Fruit fly (Drosophila melanogaster): ENCODE measurements around the gene CG12155.

The CG12155 gene

dm6 chrX:7698000-7698896, 30.3 kb upstream of the CG12155 start (continued):
- TF ChIP-seq twi (tag; optimal IDR thresholded peaks at IDR 0.05) (peak; percentile 85), Bdp1 (GFP tag; optimal IDR thresholded peaks at IDR 0.05) (peak; percentile 75), CG10267 (tag; optimal IDR thresholded peaks at IDR 0.05) (peak; percentile 89), CG13894 (tag; optimal IDR thresholded peaks at IDR 0.05) (peak; percentile 92), grn (GFP tag; optimal IDR thresholded peaks at IDR 0.05) (peak; percentile 72), Hmr (GFP tag; optimal IDR thresholded peaks at IDR 0.05) (peak; percentile 97), Sox102F (GFP tag; optimal IDR thresholded peaks at IDR 0.05) (peak; percentile 99), tin (GFP tag; optimal IDR thresholded peaks at IDR 0.05) (peak; percentile 93), CG15601 (tag; optimal IDR thresholded peaks at IDR 0.05) (peak; percentile 90), Hand (GFP tag; optimal IDR thresholded peaks at IDR 0.05) (peak; percentile 94), jigr1 (GFP tag; IDR thresholded peaks at IDR 0.05) (peak; percentile 88), sens (GFP tag) (peak; percentile 98), grau (tag; optimal IDR thresholded peaks at IDR 0.05) (peak; percentile 96), CG4360 (GFP tag; IDR thresholded peaks at IDR 0.05) (peak; percentile 68), CG12071 (GFP tag; optimal IDR thresholded peaks at IDR 0.05) (peak; percentile 93), Oaz (GFP tag; IDR thresholded peaks at IDR 0.05) (peak; percentile 96), sr (GFP tag; IDR thresholded peaks at IDR 0.05) (peak; percentile 83), zen (tag; optimal IDR thresholded peaks at IDR 0.05) (peak; percentile 88), Trl (optimal IDR thresholded peaks at IDR 0.05) (peak; percentile 61 to 89), Trl (GFP tag; optimal IDR thresholded peaks at IDR 0.05) (peak; percentile 77), Kr (GFP tag; optimal IDR thresholded peaks at IDR 0.05) (no peak), z (GFP tag; IDR thresholded peaks at IDR 0.05) (peak; percentile 61; the same call in 1 of the 3 replicates), CG32532 (GFP tag; IDR thresholded peaks at IDR 0.05) (peak; percentile 96), hth (optimal IDR thresholded peaks at IDR 0.05) (no peak), slp2 (GFP tag; optimal IDR thresholded peaks at IDR 0.05) (peak; percentile 84), chinmo (GFP tag; IDR thresholded peaks at IDR 0.05; ENCODE audit: partially characterized antibody) (0 out of 4 replicates have a peak, but pooled peaks have one; percentile 19), Six4 (GFP tag; optimal IDR thresholded peaks at IDR 0.05) (peak; percentile 91), Mad (GFP tag; optimal IDR thresholded peaks at IDR 0.05) (peak; percentile 93), wdn (GFP tag; IDR thresholded peaks at IDR 0.05) (peak; percentile 90), CG15011 (GFP tag; optimal IDR thresholded peaks at IDR 0.05) (peak; percentile 93), HHEX (GFP tag; optimal IDR thresholded peaks at IDR 0.05) (peak; percentile 95), CG17829 (tag; optimal IDR thresholded peaks at IDR 0.05) (peak; percentile 96), Doc3 (GFP tag; IDR thresholded peaks at IDR 0.05; ENCODE audit: partially characterized antibody) (no peak), MTF-1 (GFP tag; optimal IDR thresholded peaks at IDR 0.05; ENCODE audit: borderline replicate concordance) (peak; percentile 82), ato (GFP tag; IDR thresholded peaks at IDR 0.05; ENCODE audit: partially characterized antibody) (no peak), tna (GFP tag; IDR thresholded peaks at IDR 0.05; ENCODE audit: partially characterized antibody) (no peak), wek (GFP tag; optimal IDR thresholded peaks at IDR 0.05) (peak; percentile 74), lab (GFP tag; optimal IDR thresholded peaks at IDR 0.05) (peak; percentile 98), CG8290 (GFP tag; optimal IDR thresholded peaks at IDR 0.05) (peak; percentile 81), CG8290 (tag; optimal IDR thresholded peaks at IDR 0.05) (peak in 1 of 2 experiments; percentile 86), Ada2b (GFP tag; IDR thresholded peaks at IDR 0.05) (peak; percentile 96), NC2α (GFP tag; optimal IDR thresholded peaks at IDR 0.05) (peak; percentile 74), caup (GFP tag; optimal IDR thresholded peaks at IDR 0.05; ENCODE audit: severe bottlenecking) (peak; percentile 95), CG11398 (GFP tag; optimal IDR thresholded peaks at IDR 0.05) (peak; percentile 74), Drgx (GFP tag; IDR thresholded peaks at IDR 0.05) (peak; percentile 97), vfl (GFP tag; optimal IDR thresholded peaks at IDR 0.05) (peak; percentile 88), CG12744 (GFP tag; optimal IDR thresholded peaks at IDR 0.05) (peak; percentile 89), gfzf (GFP tag; optimal IDR thresholded peaks at IDR 0.05) (no peak), Meics (GFP tag; optimal IDR thresholded peaks at IDR 0.05) (peak; percentile 97)

Data from whole organism, embryonic.